Fruit fly (Drosophila melanogaster) whole organism, adult: ENCODE results near the gene rtv.

ENCODE experiments used
- CG12768 ChIP-seq: fragments of 200-800 bp; sonication (Bioruptor generic); optimal IDR thresholded peaks from 2 replicates; lab custom pipeline; 2017; ENCODE audit warnings: missing biosample characterization, missing genetic modification characterization, mild to moderate bottlenecking, moderate library complexity, missing genetic modification reagents
- CG1620 ChIP-seq: fragments of 200-800 bp; sonication (Bioruptor generic); optimal IDR thresholded peaks from 2 replicates; lab custom pipeline; 2016; ENCODE audit warnings: missing biosample characterization, missing genetic modification characterization
- CG33017 ChIP-seq: fragments of 200-800 bp; sonication (Bioruptor generic); optimal IDR thresholded peaks from 2 replicates; lab custom pipeline; 2018; ENCODE audit warnings: missing biosample characterization, mild to moderate bottlenecking, missing genetic modification characterization, moderate library complexity
- CG5204 ChIP-seq: fragments of 200-800 bp; sonication (Bioruptor generic); optimal IDR thresholded peaks from 2 replicates; lab custom pipeline; 2016; ENCODE audit warnings: missing biosample characterization, missing genetic modification characterization
- CG7045 ChIP-seq: fragments of 200-800 bp; sonication (Bioruptor generic); optimal IDR thresholded peaks from 2 replicates; lab custom pipeline; 2017; ENCODE audit warnings: missing biosample characterization, mild to moderate bottlenecking, missing genetic modification characterization
- Clk ChIP-seq: fragments of 200-800 bp; sonication (Bioruptor generic); optimal IDR thresholded peaks from 2 replicates; lab custom pipeline; 2017; ENCODE audit warnings: missing biosample characterization, missing genetic modification characterization
- Hr96 ChIP-seq: fragments of 200-800 bp; sonication (Bioruptor generic); optimal IDR thresholded peaks from 2 replicates; lab custom pipeline; 2016; ENCODE audit warnings: missing biosample characterization, missing genetic modification characterization
- bab1 ChIP-seq: fragments of 200-800 bp; sonication (Bioruptor generic); optimal IDR thresholded peaks from 3 replicates; lab custom pipeline; 2019; ENCODE audit warnings: missing biosample characterization, mild to moderate bottlenecking, missing genetic modification characterization, moderate library complexity
- cic ChIP-seq: fragments of 200-800 bp; sonication (Bioruptor generic); optimal IDR thresholded peaks from 2 replicates; lab custom pipeline; 2017; ENCODE audit warnings: missing biosample characterization, mild to moderate bottlenecking, missing genetic modification characterization, moderate library complexity
- cnc ChIP-seq, 2 experiments: fragments of >200 bp; optimal IDR thresholded peaks; 2 replicates each; lab custom pipeline; 2017
- kay ChIP-seq: fragments of 200-800 bp; sonication (Bioruptor generic); peaks from one replicate; lab custom pipeline; 2016; ENCODE audit warnings: missing biosample characterization, missing genetic modification characterization, borderline replicate concordance
- ovo ChIP-seq: fragments of 200-800 bp; sonication (Bioruptor generic); optimal IDR thresholded peaks from 2 replicates; lab custom pipeline; 2016; ENCODE audit warnings: missing biosample characterization, missing genetic modification characterization
- toe ChIP-seq: fragments of 200-800 bp; sonication (Bioruptor generic); optimal IDR thresholded peaks from 2 replicates; lab custom pipeline; 2016; ENCODE audit warnings: missing biosample characterization, missing genetic modification characterization

DNA sequence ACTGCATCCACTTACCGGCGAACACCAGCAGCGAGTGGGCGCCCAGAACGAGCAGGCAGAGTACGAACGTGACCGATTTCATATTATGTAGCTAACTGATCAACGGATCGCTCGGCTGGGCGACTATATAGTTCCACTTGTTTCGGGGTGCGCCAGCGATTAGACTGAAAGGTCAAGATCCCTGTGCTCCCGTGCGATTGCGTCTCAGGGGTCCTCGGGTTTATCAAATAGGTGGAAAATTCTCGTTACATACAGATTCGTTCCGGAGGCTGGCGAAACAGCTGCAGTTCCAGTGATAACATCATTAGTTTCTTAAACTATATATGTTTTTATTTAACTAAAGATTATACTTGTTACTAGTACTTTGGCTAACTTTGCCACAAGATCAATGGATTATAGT, 13.6 kb downstream of the rtv start, which contains the start of gene ssp7:
- no peak for TF ChIP-seq kay
- TF ChIP-seq Hr96 (GFP tag; lab: Kevin White, UChicago) = no peak
- TF ChIP-seq CG12768 (GFP tag; lab: Kevin White, UChicago) = no peak
- no peak for TF ChIP-seq CG5204 (GFP tag; lab: Kevin White, UChicago)
- no peak for TF ChIP-seq ovo (GFP tag; lab: Kevin White, UChicago)
- TF ChIP-seq CG7045 (GFP tag; lab: Kevin White, UChicago) = no peak
- no peak for TF ChIP-seq toe (GFP tag; lab: Kevin White, UChicago)
- no peak for TF ChIP-seq cnc (optimal IDR thresholded peaks at IDR 0.05; lab: Kevin White, UChicago)
- no peak for TF ChIP-seq CG33017
- TF ChIP-seq Clk (GFP tag; lab: Kevin White, UChicago) = no peak
- TF ChIP-seq cic (GFP tag; lab: Kevin White, UChicago) = no peak
- no peak for TF ChIP-seq CG1620 (GFP tag; lab: Kevin White, UChicago)
- TF ChIP-seq bab1 (GFP tag; lab: Kevin White, UChicago) = no peak
